Worm (Caenorhabditis elegans) whole organism, L3 larva: ENCODE data around the gene clec-20.

Experiments used
- R02D3.7 ChIP-seq: fragments of 150-350 bp; optimal IDR thresholded peaks from 2 replicates; lab custom pipeline; 2014; ENCODE audit warnings: missing biosample characterization, missing genetic modification characterization
- ZK546.5 ChIP-seq: sonication (generic microtip); optimal IDR thresholded peaks from 2 replicates; lab custom pipeline; 2017; ENCODE audit warnings: missing biosample characterization, missing genetic modification characterization
- aly-2 ChIP-seq: fragments of 150-350 bp; optimal IDR thresholded peaks from 2 replicates; lab custom pipeline; 2014; ENCODE audit warnings: missing biosample characterization, missing genetic modification characterization
- ama-1 ChIP-seq: fragments of 150-350 bp; optimal IDR thresholded peaks from 2 replicates; lab custom pipeline; 2018
- ceh-28 ChIP-seq: fragments of 150-350 bp; optimal IDR thresholded peaks from 2 replicates; lab custom pipeline; 2014; ENCODE audit warnings: missing biosample characterization, missing genetic modification reagents, missing genetic modification characterization
- ceh-9 ChIP-seq: sonication (generic microtip); optimal IDR thresholded peaks from 2 replicates; lab custom pipeline; 2018; ENCODE audit warnings: missing biosample characterization, missing genetic modification characterization
- daf-12 ChIP-seq: fragments of 150-350 bp; optimal IDR thresholded peaks from 2 replicates; lab custom pipeline; 2014; ENCODE audit warnings: missing biosample characterization, missing genetic modification reagents, missing genetic modification characterization
- egl-27 ChIP-seq: sonication (generic microtip); optimal IDR thresholded peaks from 4 replicates; lab custom pipeline; 2017; ENCODE audit warnings: missing biosample characterization, missing genetic modification reagents, missing genetic modification characterization
- egl-5 ChIP-seq: fragments of 150-350 bp; optimal IDR thresholded peaks from 2 replicates; lab custom pipeline; 2017; ENCODE audit warnings: missing biosample characterization, missing genetic modification reagents, missing genetic modification characterization, inconsistent platforms
- elt-1 ChIP-seq: fragments of 150-350 bp; optimal IDR thresholded peaks from 2 replicates; lab custom pipeline; 2014; ENCODE audit warnings: missing biosample characterization, missing genetic modification characterization
- elt-2 ChIP-seq: sonication (generic microtip); optimal IDR thresholded peaks from 2 replicates; lab custom pipeline; 2016; ENCODE audit warnings: missing genetic modification reagents, mild to moderate bottlenecking, missing genetic modification characterization, missing compliant biosample characterization
- elt-3 ChIP-seq, 3 experiments: fragments of 150-350 bp in 1 of 3; sonication (generic microtip) in 2 of 3; optimal IDR thresholded peaks; 2 replicates in 2 of 3; 4 replicates in 1 of 3; lab custom pipeline; 2014 to 2017; ENCODE audit warnings: missing biosample characterization in 3 of 3, missing genetic modification characterization in 3 of 3
- eor-1 ChIP-seq, 2 experiments: fragments of 150-350 bp; optimal IDR thresholded peaks; 2 replicates each; lab custom pipeline; 2014 to 2018; ENCODE audit warnings: missing biosample characterization in 2 of 2, missing genetic modification characterization in 2 of 2
- fkh-2 ChIP-seq: fragments of 150-350 bp; optimal IDR thresholded peaks from 2 replicates; lab custom pipeline; 2014; ENCODE audit warnings: missing biosample characterization, missing genetic modification reagents, missing genetic modification characterization
- hmg-11 ChIP-seq: sonication (generic microtip); optimal IDR thresholded peaks from 2 replicates; lab custom pipeline; 2016; ENCODE audit warnings: missing genetic modification characterization, missing compliant biosample characterization
- jun-1 ChIP-seq: fragments of 150-350 bp; optimal IDR thresholded peaks from 2 replicates; lab custom pipeline; 2014; ENCODE audit warnings: missing biosample characterization, missing genetic modification reagents, missing genetic modification characterization
- lin-39 ChIP-seq: fragments of 150-350 bp; optimal IDR thresholded peaks from 2 replicates; lab custom pipeline; 2018; ENCODE audit warnings: missing biosample characterization, missing genetic modification reagents, missing genetic modification characterization
- mdl-1 ChIP-seq: fragments of 150-350 bp; optimal IDR thresholded peaks from 2 replicates; lab custom pipeline; 2014; ENCODE audit warnings: missing biosample characterization, missing genetic modification characterization
- nfya-1 ChIP-seq: sonication (generic microtip); optimal IDR thresholded peaks from 2 replicates; lab custom pipeline; 2017; ENCODE audit warnings: missing genetic modification characterization, mild to moderate bottlenecking, missing compliant biosample characterization, antibody characterized with exemption, moderate library complexity; ENCODE audit not compliant: insufficient read depth
- nhr-11 ChIP-seq: fragments of 150-350 bp; optimal IDR thresholded peaks from 2 replicates; lab custom pipeline; 2014; ENCODE audit warnings: missing biosample characterization, missing genetic modification characterization
- nhr-23 ChIP-seq: fragments of 150-350 bp; optimal IDR thresholded peaks from 2 replicates; lab custom pipeline; 2014; ENCODE audit warnings: missing biosample characterization, missing genetic modification reagents, missing genetic modification characterization
- nhr-237 ChIP-seq: fragments of 150-350 bp; optimal IDR thresholded peaks from 2 replicates; lab custom pipeline; 2014; ENCODE audit warnings: missing biosample characterization, missing genetic modification characterization
- nhr-28 ChIP-seq: fragments of 150-350 bp; optimal IDR thresholded peaks from 2 replicates; lab custom pipeline; 2014; ENCODE audit warnings: missing biosample characterization, missing genetic modification characterization
- nhr-67 ChIP-seq: fragments of 150-350 bp; optimal IDR thresholded peaks from 2 replicates; lab custom pipeline; 2014; ENCODE audit warnings: missing biosample characterization, missing genetic modification characterization
- nhr-77 ChIP-seq: fragments of 150-350 bp; optimal IDR thresholded peaks from 2 replicates; lab custom pipeline; 2014; ENCODE audit warnings: missing biosample characterization, missing genetic modification characterization
- pha-4 ChIP-seq: fragments of 150-350 bp; optimal IDR thresholded peaks from 2 replicates; lab custom pipeline; 2014; ENCODE audit warnings: missing biosample characterization, missing genetic modification reagents, missing genetic modification characterization
- pqm-1 ChIP-seq: fragments of 150-350 bp; optimal IDR thresholded peaks from 2 replicates; lab custom pipeline; 2017; ENCODE audit warnings: missing biosample characterization, missing genetic modification characterization, inconsistent platforms
- sea-2 ChIP-seq: fragments of 150-350 bp; sonication (generic microtip); optimal IDR thresholded peaks from 4 replicates; lab custom pipeline; 2014; ENCODE audit warnings: missing biosample characterization, missing genetic modification reagents, missing genetic modification characterization
- skn-1 ChIP-seq: fragments of 150-350 bp; optimal IDR thresholded peaks from 2 replicates; lab custom pipeline; 2014; ENCODE audit warnings: missing biosample characterization, missing genetic modification characterization
- unc-39 ChIP-seq: sonication (generic microtip); optimal IDR thresholded peaks from 4 replicates; lab custom pipeline; 2017; ENCODE audit warnings: missing biosample characterization, missing genetic modification characterization
- unc-62 ChIP-seq: fragments of 150-350 bp; sonication (generic microtip); optimal IDR thresholded peaks from 4 replicates; lab custom pipeline; 2014; ENCODE audit warnings: missing biosample characterization, missing genetic modification reagents, missing genetic modification characterization
- zag-1 ChIP-seq: fragments of 150-350 bp; optimal IDR thresholded peaks from 2 replicates; lab custom pipeline; 2014; ENCODE audit warnings: missing biosample characterization, missing genetic modification characterization
- ztf-11 ChIP-seq: fragments of 150-350 bp; optimal IDR thresholded peaks from 2 replicates; lab custom pipeline; 2014; ENCODE audit warnings: missing biosample characterization, missing genetic modification characterization
- ztf-4 ChIP-seq: fragments of 150-350 bp; optimal IDR thresholded peaks from 2 replicates; lab custom pipeline; 2014; ENCODE audit warnings: missing biosample characterization, missing genetic modification characterization

The clec-20 gene

DNA sequence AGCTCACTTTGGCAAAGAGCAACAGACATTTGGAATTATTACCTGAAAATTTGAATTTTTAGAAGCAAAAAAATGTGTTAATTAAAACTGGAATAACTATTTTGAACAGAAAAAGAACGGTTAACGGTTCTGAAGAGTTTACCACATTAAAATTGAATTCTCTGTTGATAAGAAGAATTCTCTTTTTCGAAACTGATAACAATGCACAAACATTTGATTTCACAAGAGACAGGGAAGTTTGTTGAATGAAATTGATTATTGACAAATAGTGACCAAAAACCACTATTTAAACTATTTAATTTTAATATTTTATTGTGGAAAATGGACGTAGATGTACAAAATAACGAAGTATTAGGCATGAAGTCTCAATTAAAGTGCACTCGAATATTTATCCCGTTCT is 12.5 kb upstream of the clec-20 start:
- no peak for TF ChIP-seq unc-62 (GFP tag; lab: Kevin White, UChicago)
- TF ChIP-seq nhr-23 (tag; lab: Kevin White, UChicago) = no peak
- TF ChIP-seq ZK546.5 (tag; lab: Kevin White, UChicago) = no peak
- TF ChIP-seq eor-1 (tag; optimal IDR thresholded peaks at IDR 0.05; lab: Kevin White, UChicago) = no peak
- TF ChIP-seq jun-1 = no peak
- no peak for TF ChIP-seq lin-39
- no peak for TF ChIP-seq ama-1 (lab: Kevin White, UChicago)
- TF ChIP-seq aly-2 (tag; lab: Kevin White, UChicago) = no peak
- TF ChIP-seq ceh-28 = no peak
- TF ChIP-seq elt-3 (tag; optimal IDR thresholded peaks at IDR 0.05; lab: Kevin White, UChicago) = no peak
- peak; percentile 67 for TF ChIP-seq pha-4 (tag; lab: Kevin White, UChicago)
- TF ChIP-seq nhr-11 (tag; lab: Kevin White, UChicago) = no peak
- no peak for TF ChIP-seq nhr-67 (tag; lab: Kevin White, UChicago)
- no peak for TF ChIP-seq nhr-237
- TF ChIP-seq egl-5 (tag; lab: Kevin White, UChicago) = no peak
- peak; percentile 82 for TF ChIP-seq elt-2 (tag; lab: Kevin White, UChicago)
- TF ChIP-seq pqm-1 (tag; lab: Kevin White, UChicago) = peak; percentile 19
- no peak for TF ChIP-seq nhr-77

DNA sequence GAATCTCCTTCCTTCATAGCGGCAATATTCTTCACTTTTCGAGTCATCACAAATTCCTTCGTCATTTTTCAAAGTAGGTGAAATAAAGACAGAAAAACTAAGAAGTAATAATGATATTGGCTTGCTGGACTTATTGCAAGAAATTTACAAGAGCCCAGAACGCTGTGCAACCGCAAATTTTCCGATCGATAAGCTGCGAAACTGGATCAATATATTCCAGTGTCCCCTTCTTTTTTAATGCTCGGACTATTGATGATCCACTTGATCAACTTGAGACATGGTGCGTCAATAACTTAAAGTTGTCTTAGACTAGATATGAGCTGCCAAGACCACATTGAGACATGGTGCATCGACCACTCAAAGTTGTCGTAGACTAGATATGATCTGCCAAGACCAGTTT is 11.0 kb upstream of the clec-20 start, which contains the start of gene bath-33:
bath-33 (minus strand) TSS at position 101 of the 400 bp plus-strand sequence.
- TF ChIP-seq egl-27 (tag; lab: Kevin White, UChicago) (no peak), eor-1 (tag; optimal IDR thresholded peaks at IDR 0.05; lab: Kevin White, UChicago) (no peak), ceh-28 (no peak), fkh-2 (no peak), lin-39 (no peak), elt-3 (tag; optimal IDR thresholded peaks at IDR 0.05; lab: Kevin White, UChicago) (no peak), nhr-11 (tag; lab: Kevin White, UChicago) (no peak)

DNA sequence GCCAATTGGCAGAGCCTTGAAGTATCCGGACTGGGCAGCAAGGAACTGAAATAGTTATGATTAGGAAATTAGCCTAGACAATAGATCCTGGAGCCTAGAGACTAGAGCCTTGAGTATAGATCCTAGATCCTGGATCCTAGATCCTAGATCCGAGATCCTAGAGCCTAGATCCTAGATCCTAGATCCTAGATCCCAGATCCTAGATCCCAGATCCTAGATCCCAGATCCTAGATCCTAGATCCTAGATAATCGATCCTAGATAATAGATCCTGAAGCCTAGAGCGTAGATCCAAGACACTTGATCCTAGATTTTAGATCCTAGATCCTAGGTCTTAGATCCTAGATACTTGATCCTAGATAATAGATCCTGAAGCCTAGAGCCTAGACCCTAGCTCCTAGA is 10.0 kb upstream of the clec-20 start:
- TF ChIP-seq eor-1 (tag; optimal IDR thresholded peaks at IDR 0.05; lab: Kevin White, UChicago) = no peak
- no peak for TF ChIP-seq egl-27 (tag; lab: Kevin White, UChicago)
- no peak for TF ChIP-seq daf-12 (tag; lab: Kevin White, UChicago)
- TF ChIP-seq nhr-28 (tag; lab: Kevin White, UChicago) = no peak
- no peak for TF ChIP-seq jun-1
- no peak for TF ChIP-seq unc-39 (tag; lab: Kevin White, UChicago)
- TF ChIP-seq elt-1 (tag; lab: Kevin White, UChicago) = no peak
- no peak for TF ChIP-seq ZK546.5 (tag; lab: Kevin White, UChicago)
- TF ChIP-seq lin-39 = no peak
- TF ChIP-seq mdl-1 (tag; lab: Kevin White, UChicago) = no peak
- TF ChIP-seq skn-1 (tag; lab: Kevin White, UChicago) = no peak
- no peak for TF ChIP-seq zag-1 (tag; lab: Kevin White, UChicago)
- no peak for TF ChIP-seq ztf-11 (tag; lab: Kevin White, UChicago)
- no peak for TF ChIP-seq elt-2 (tag; lab: Kevin White, UChicago)
- no peak for TF ChIP-seq elt-3 (tag; optimal IDR thresholded peaks at IDR 0.05; lab: Kevin White, UChicago)
- TF ChIP-seq sea-2 (GFP tag; lab: Kevin White, UChicago) = no peak
- TF ChIP-seq R02D3.7 (tag; lab: Kevin White, UChicago) = no peak
- no peak for TF ChIP-seq nhr-237
- TF ChIP-seq ceh-9 (tag; lab: Kevin White, UChicago) = no peak
- no peak for TF ChIP-seq egl-5 (tag; lab: Kevin White, UChicago)
- TF ChIP-seq, all 47 proteins: peak for 0

DNA sequence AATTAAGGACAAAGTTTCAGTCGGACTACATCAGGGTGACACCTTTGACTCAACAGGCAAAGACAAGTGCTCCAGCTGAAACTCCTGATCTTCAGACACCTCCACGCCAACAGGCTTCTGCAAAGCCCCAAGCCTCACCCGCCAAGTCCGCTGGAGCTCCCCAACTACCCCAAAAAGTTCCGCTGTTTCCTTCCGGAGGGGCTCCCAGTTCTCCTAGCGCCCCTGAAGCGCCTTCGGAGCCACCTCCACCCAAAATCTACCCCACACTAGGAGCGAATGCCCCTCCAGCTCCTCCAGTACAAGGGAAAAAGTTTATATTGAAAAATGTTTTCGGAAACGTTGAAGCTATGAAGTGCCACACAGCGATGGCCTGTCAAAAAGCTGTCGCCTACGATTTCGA is 8.0 kb upstream of the clec-20 start:
- no peak for TF ChIP-seq skn-1 (tag; lab: Kevin White, UChicago)
- TF ChIP-seq ceh-9 (tag; lab: Kevin White, UChicago) = no peak
- TF ChIP-seq ztf-11 (tag; lab: Kevin White, UChicago) = no peak
- TF ChIP-seq ztf-4 (tag; lab: Kevin White, UChicago) = no peak
- no peak for TF ChIP-seq nfya-1 (tag; lab: Kevin White, UChicago)
- TF ChIP-seq unc-39 (tag; lab: Kevin White, UChicago) = no peak
- TF ChIP-seq ceh-28 = no peak
- no peak for TF ChIP-seq pha-4 (tag; lab: Kevin White, UChicago)
- TF ChIP-seq eor-1 (tag; optimal IDR thresholded peaks at IDR 0.05; lab: Kevin White, UChicago) = no peak
- TF ChIP-seq nhr-28 (tag; lab: Kevin White, UChicago) = no peak
- no peak for TF ChIP-seq elt-2 (tag; lab: Kevin White, UChicago)
- no peak for TF ChIP-seq R02D3.7 (tag; lab: Kevin White, UChicago)
- TF ChIP-seq hmg-11 (tag; lab: Kevin White, UChicago) = no peak
